Fruit fly (Drosophila melanogaster): ENCODE measurements around the gene CG11369.

The CG11369 gene

dm6 chrX:7569708-7570107 lies 4.4 kb upstream of the CG11369 start (continued):
- peak; percentile 8 for TF ChIP-seq CG14710 (tag; optimal IDR thresholded peaks at IDR 0.05)
- no peak for TF ChIP-seq CG3726 (GFP tag; IDR thresholded peaks at IDR 0.05)
- no peak for TF ChIP-seq CG1792 (GFP tag; optimal IDR thresholded peaks at IDR 0.05)
- peak; percentile 51 for TF ChIP-seq CG15696 (tag; optimal IDR thresholded peaks at IDR 0.05)
- no peak for TF ChIP-seq CG30020 (tag; optimal IDR thresholded peaks at IDR 0.05)
- TF ChIP-seq onecut (GFP tag; IDR thresholded peaks at IDR 0.05) = no peak
- peak; percentile 6 for TF ChIP-seq CG10979 (tag; optimal IDR thresholded peaks at IDR 0.05)
- TF ChIP-seq CG18262 (tag; optimal IDR thresholded peaks at IDR 0.05) = peak; percentile 37
- no peak for TF ChIP-seq CG18764 (GFP tag; optimal IDR thresholded peaks at IDR 0.05)
- TF ChIP-seq prd (optimal IDR thresholded peaks at IDR 0.05) = no peak
- TF ChIP-seq prd (GFP tag; IDR thresholded peaks at IDR 0.05) = 0 out of 3 replicates have a peak, but pooled peaks have one; percentile 24
- no peak for TF ChIP-seq ken (GFP tag; IDR thresholded peaks at IDR 0.05)
- no peak for TF ChIP-seq CG14965 (GFP tag; optimal IDR thresholded peaks at IDR 0.05; ENCODE audit: borderline replicate concordance)
- peak; percentile 33 for TF ChIP-seq dmrt11E (tag; optimal IDR thresholded peaks at IDR 0.05)
- peak; percentile 28; the same call in 1 of the 3 replicates for TF ChIP-seq row (GFP tag; IDR thresholded peaks at IDR 0.05)
- no peak for TF ChIP-seq CG3838 (GFP tag; optimal IDR thresholded peaks at IDR 0.05)
- no peak for TF ChIP-seq Abd-B (GFP tag; optimal IDR thresholded peaks at IDR 0.05)
- TF ChIP-seq CG5180 (GFP tag; optimal IDR thresholded peaks at IDR 0.05) = no peak
- no peak for TF ChIP-seq CG12769 (tag; optimal IDR thresholded peaks at IDR 0.05)
- no peak for TF ChIP-seq corto (GFP tag; optimal IDR thresholded peaks at IDR 0.05)
- TF ChIP-seq CG12391 (tag; optimal IDR thresholded peaks at IDR 0.05) = no peak
- TF ChIP-seq CG17802 (tag; optimal IDR thresholded peaks at IDR 0.05) = no peak
- TF ChIP-seq bbx (GFP tag; IDR thresholded peaks at IDR 0.05; ENCODE audit: partially characterized antibody) = no peak
- no peak for TF ChIP-seq CG10462 (GFP tag; optimal IDR thresholded peaks at IDR 0.05)
- no peak for TF ChIP-seq Sox100B (GFP tag; optimal IDR thresholded peaks at IDR 0.05)
- no peak for TF ChIP-seq CG15073 (GFP tag; optimal IDR thresholded peaks at IDR 0.05)
- TF ChIP-seq CG12659 (GFP tag; optimal IDR thresholded peaks at IDR 0.05) = no peak
- no peak for TF ChIP-seq en (GFP tag; optimal IDR thresholded peaks at IDR 0.05)
- TF ChIP-seq jing (GFP tag; optimal IDR thresholded peaks at IDR 0.05) = no peak
- no peak for TF ChIP-seq D (optimal IDR thresholded peaks at IDR 0.05)
- TF ChIP-seq D (GFP tag; optimal IDR thresholded peaks at IDR 0.05) = no peak
- TF ChIP-seq CG9876 (GFP tag; optimal IDR thresholded peaks at IDR 0.05) = no peak
- no peak for TF ChIP-seq CG18476 (GFP tag; optimal IDR thresholded peaks at IDR 0.05)

DNA sequence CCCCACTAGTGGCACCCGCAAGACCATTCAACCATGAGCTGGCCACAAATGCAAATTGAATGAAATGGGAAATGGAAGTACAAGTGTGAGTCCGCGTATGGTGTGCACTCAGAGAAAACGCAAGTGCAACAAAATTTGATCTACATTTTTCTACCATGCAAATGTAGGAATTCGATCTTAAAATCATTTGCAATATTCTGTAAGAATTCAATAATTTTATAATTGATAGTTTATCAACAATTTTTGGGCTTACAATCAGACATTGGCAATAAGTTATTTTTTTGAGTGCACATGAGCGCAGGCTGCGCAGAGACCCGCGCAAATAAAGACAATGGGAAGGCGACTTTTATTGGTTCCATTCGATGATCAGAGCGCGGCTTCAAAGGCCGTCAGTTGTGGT lies 2.9 kb upstream of the CG11369 start:
- 0 out of 2 replicates have a peak, but pooled peaks have one; percentile 19 for TF ChIP-seq ttk (GFP tag; IDR thresholded peaks at IDR 0.05)
- peak; percentile 52 for TF ChIP-seq CG7839 (tag; optimal IDR thresholded peaks at IDR 0.05)
- peak; percentile 29 for TF ChIP-seq Ets65A (GFP tag)
- TF ChIP-seq pan (optimal IDR thresholded peaks at IDR 0.05) = no peak
- peak in 1 of 2 experiments; percentile 35 for TF ChIP-seq pan (GFP tag; optimal IDR thresholded peaks at IDR 0.05 in 1 of 2, IDR thresholded peaks at IDR 0.05 in 1 of 2)
- TF ChIP-seq ase (GFP tag; IDR thresholded peaks at IDR 0.05) = no peak
- TF ChIP-seq CG3163 (GFP tag; optimal IDR thresholded peaks at IDR 0.05) = no peak
- peak; percentile 33; the same call in 1 of the 2 replicates for TF ChIP-seq CG10366 (GFP tag; IDR thresholded peaks at IDR 0.05)
- TF ChIP-seq CG14014 (GFP tag; IDR thresholded peaks at IDR 0.05) = no peak
- no peak for TF ChIP-seq tx (GFP tag; optimal IDR thresholded peaks at IDR 0.05)
- TF ChIP-seq lmd (GFP tag; IDR thresholded peaks at IDR 0.05) = peak; percentile 43; the same call in 1 of the 2 replicates
- no peak for TF ChIP-seq ssp (GFP tag; IDR thresholded peaks at IDR 0.05)
- no peak for TF ChIP-seq slbo (GFP tag; IDR thresholded peaks at IDR 0.05)
- no peak for TF ChIP-seq rib (GFP tag; IDR thresholded peaks at IDR 0.05)
- TF ChIP-seq hkb (optimal IDR thresholded peaks at IDR 0.05) = no peak
- peak; percentile 31; the same call in 1 of the 2 replicates for TF ChIP-seq hkb (GFP tag; IDR thresholded peaks at IDR 0.05)
- no peak for TF ChIP-seq Neu2 (GFP tag; optimal IDR thresholded peaks at IDR 0.05; ENCODE audit: borderline replicate concordance)
- TF ChIP-seq crc (GFP tag; optimal IDR thresholded peaks at IDR 0.05) = no peak
- TF ChIP-seq CG3065 (GFP tag; optimal IDR thresholded peaks at IDR 0.05) = no peak
- TF ChIP-seq CG8290 (GFP tag; optimal IDR thresholded peaks at IDR 0.05) = no peak
- no peak for TF ChIP-seq CG8290 (tag; optimal IDR thresholded peaks at IDR 0.05)
- TF ChIP-seq Six4 (GFP tag; optimal IDR thresholded peaks at IDR 0.05) = no peak
